Worm (Caenorhabditis elegans) whole organism, midembryonic: ENCODE results near the gene srh-193.
"Not testable (repeated sequence)": the region's sequence is repeated elsewhere in the genome, so short reads cannot be mapped to it uniquely, and the experiment has no call there.

Experiments
- cog-1 ChIP-seq: sonication (generic microtip); optimal IDR thresholded peaks from 2 replicates; lab custom pipeline; 2016; ENCODE audit warnings: missing genetic modification characterization, missing compliant biosample characterization
- ztf-29 ChIP-seq: fragments of 200-800 bp; sonication (Bioruptor generic); IDR thresholded peaks from 2 replicates; pipeline ENCODE4 v1.3.6; 2022; ENCODE audit warnings: missing genetic modification reagents, missing genetic modification characterization, missing compliant biosample characterization

DNA sequence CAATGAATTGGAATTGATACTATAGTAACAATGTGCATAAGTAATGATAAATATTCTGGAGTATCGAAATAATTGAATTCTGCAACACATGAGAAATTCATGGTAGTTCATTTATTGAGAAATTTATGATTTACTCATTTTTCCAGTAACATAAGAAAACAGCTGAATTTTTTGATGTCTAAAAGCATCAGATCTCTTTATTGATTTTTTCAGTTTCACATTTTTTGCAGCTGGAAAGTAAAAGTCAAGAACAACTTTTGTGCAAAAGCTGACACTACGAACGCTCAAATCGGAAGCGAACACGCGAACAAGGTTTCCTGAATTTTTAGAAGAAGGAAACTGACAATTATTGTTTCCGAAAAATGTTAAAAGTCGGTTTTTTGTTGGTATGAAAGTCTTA lies at the start of gene srh-193:
- TF ChIP-seq cog-1; ztf-29 (GFP tag; lab: Robert Waterston, UW): not testable (repeated sequence)
